Worm (Caenorhabditis elegans): ENCODE results near the gene ckr-2.

ce11 chrIII:2015494-2015893 is 5.9 kb downstream of the ckr-2 start:
- TF ChIP-seq ama-1 (optimal IDR thresholded peaks at IDR 0.05) = no peak
- TF ChIP-seq nhr-12 (tag; optimal IDR thresholded peaks at IDR 0.05) = no peak
- TF ChIP-seq egl-5 (tag; optimal IDR thresholded peaks at IDR 0.05) = no peak
- TF ChIP-seq lin-39 (tag; optimal IDR thresholded peaks at IDR 0.05) = no peak
- no peak for TF ChIP-seq pqm-1 (tag; optimal IDR thresholded peaks at IDR 0.05)
- no peak for TF ChIP-seq ceh-82 (tag; optimal IDR thresholded peaks at IDR 0.05)
- no peak for TF ChIP-seq nhr-28 (tag; optimal IDR thresholded peaks at IDR 0.05)
- no peak for TF ChIP-seq ztf-11 (tag; optimal IDR thresholded peaks at IDR 0.05)
- no peak for TF ChIP-seq nhr-237 (tag; optimal IDR thresholded peaks at IDR 0.05)
- TF ChIP-seq snpc-4 (tag; optimal IDR thresholded peaks at IDR 0.05) = no peak

Measured in whole organism, L3 larva.